Fruit fly (Drosophila melanogaster) whole organism, embryonic: ENCODE data around the gene CG1998.
A peak's percentile ranks its signal among the peaks of the same experiment; 100 is the strongest.

Experiments
- ATbp ChIP-seq: fragments of 200-800 bp; sonication (Bioruptor generic); optimal IDR thresholded peaks from 2 replicates; lab custom pipeline; 2017; ENCODE audit warnings: missing biosample characterization, mild to moderate bottlenecking, missing genetic modification characterization, missing genetic modification reagents
- CG10209 ChIP-seq: fragments of 200-800 bp; sonication (Bioruptor generic); optimal IDR thresholded peaks from 3 replicates; lab custom pipeline; 2017; ENCODE audit warnings: missing biosample characterization, mild to moderate bottlenecking, missing genetic modification characterization, missing genetic modification reagents
- CG10267 ChIP-seq: fragments of 200-800 bp; sonication (Bioruptor generic); optimal IDR thresholded peaks from 2 replicates; lab custom pipeline; 2018; ENCODE audit warnings: missing biosample characterization, mild to moderate bottlenecking, missing genetic modification characterization, moderate library complexity
- CG10565 ChIP-seq: fragments of 200-800 bp; sonication (Bioruptor generic); optimal IDR thresholded peaks from 3 replicates; lab custom pipeline; 2016; ENCODE audit warnings: missing biosample characterization, mild to moderate bottlenecking, missing genetic modification characterization
- CG12391 ChIP-seq: fragments of 200-800 bp; sonication (Bioruptor generic); optimal IDR thresholded peaks from 3 replicates; lab custom pipeline; 2018; ENCODE audit warnings: missing biosample characterization, mild to moderate bottlenecking, missing genetic modification characterization, moderate library complexity
- CG13123 ChIP-seq: fragments of 200-800 bp; sonication (Bioruptor generic); optimal IDR thresholded peaks from 2 replicates; lab custom pipeline; 2016; ENCODE audit warnings: missing biosample characterization, missing genetic modification characterization
- CG16813 ChIP-seq: fragments of 200-800 bp; sonication (Bioruptor generic); IDR thresholded peaks from 3 replicates; pipeline ENCODE4 v1.3.6; 2022; ENCODE audit warnings: missing biosample characterization, missing genetic modification characterization; ENCODE audit not compliant: partially characterized antibody
- CG17186 ChIP-seq: fragments of 200-800 bp; sonication (Bioruptor generic); optimal IDR thresholded peaks from 3 replicates; lab custom pipeline; 2017; ENCODE audit warnings: missing biosample characterization, missing genetic modification reagents, missing genetic modification characterization
- CG18262 ChIP-seq: fragments of 200-800 bp; optimal IDR thresholded peaks from 3 replicates; lab custom pipeline; 2019; ENCODE audit warnings: missing biosample characterization, mild to moderate bottlenecking, missing genetic modification characterization, moderate library complexity
- CG18619 ChIP-seq: fragments of 200-800 bp; sonication (Bioruptor generic); optimal IDR thresholded peaks from 3 replicates; lab custom pipeline; 2017; ENCODE audit warnings: missing biosample characterization, mild to moderate bottlenecking, missing genetic modification characterization
- CG2120 ChIP-seq: fragments of 200-800 bp; sonication (Bioruptor generic); optimal IDR thresholded peaks from 3 replicates; lab custom pipeline; 2016; ENCODE audit warnings: missing biosample characterization, missing genetic modification characterization
- CG3163 ChIP-seq: fragments of 200-800 bp; sonication (Bioruptor generic); optimal IDR thresholded peaks from 3 replicates; lab custom pipeline; 2016; ENCODE audit warnings: missing biosample characterization, missing genetic modification characterization
- CG32532 ChIP-seq: fragments of 200-800 bp; sonication (Bioruptor generic); IDR thresholded peaks from 2 replicates; pipeline ENCODE4 v1.3.6; 2022; ENCODE audit warnings: missing biosample characterization, missing genetic modification characterization
- CG32772 ChIP-seq: fragments of 200-800 bp; sonication (Bioruptor generic); IDR thresholded peaks from 2 replicates; pipeline ENCODE4 v1.3.6; 2022; ENCODE audit warnings: missing biosample characterization, missing genetic modification characterization
- CG3281 ChIP-seq: fragments of 200-800 bp; sonication (Bioruptor generic); optimal IDR thresholded peaks from 3 replicates; lab custom pipeline; 2017; ENCODE audit warnings: missing biosample characterization, mild to moderate bottlenecking, missing genetic modification characterization
- CG34422 ChIP-seq: fragments of 200-800 bp; sonication (Bioruptor generic); IDR thresholded peaks from 3 replicates; pipeline ENCODE4 v1.3.6; 2022; ENCODE audit warnings: missing biosample characterization, missing genetic modification characterization
- CG6272 ChIP-seq: fragments of 200-800 bp; sonication (Bioruptor generic); IDR thresholded peaks from 2 replicates; pipeline ENCODE4 v1.3.6; 2022; ENCODE audit warnings: missing biosample characterization, missing genetic modification characterization
- CG7556 ChIP-seq: fragments of 200-800 bp; sonication (Bioruptor generic); optimal IDR thresholded peaks from 2 replicates; lab custom pipeline; 2017; ENCODE audit warnings: missing biosample characterization, mild to moderate bottlenecking, missing genetic modification characterization
- CG7786 ChIP-seq: fragments of 200-800 bp; sonication (Bioruptor generic); optimal IDR thresholded peaks from 2 replicates; lab custom pipeline; 2016; ENCODE audit warnings: missing biosample characterization, missing genetic modification characterization
- CG9437 ChIP-seq: fragments of 200-800 bp; sonication (Bioruptor generic); optimal IDR thresholded peaks from 2 replicates; lab custom pipeline; 2018; ENCODE audit warnings: missing biosample characterization, mild to moderate bottlenecking, missing genetic modification characterization
- D19B ChIP-seq: fragments of 200-800 bp; sonication (Bioruptor generic); optimal IDR thresholded peaks from 2 replicates; lab custom pipeline; 2017; ENCODE audit warnings: missing biosample characterization, mild to moderate bottlenecking, missing genetic modification characterization
- Dad ChIP-seq: fragments of 200-800 bp; sonication (Bioruptor generic); optimal IDR thresholded peaks from 3 replicates; lab custom pipeline; 2016; ENCODE audit warnings: missing biosample characterization, missing genetic modification characterization
- Fer3 ChIP-seq: fragments of 200-800 bp; sonication (Bioruptor generic); optimal IDR thresholded peaks from 2 replicates; lab custom pipeline; 2018; ENCODE audit warnings: missing biosample characterization, mild to moderate bottlenecking, missing genetic modification characterization, moderate library complexity
- HLHmδ ChIP-seq: fragments of 200-800 bp; sonication (Bioruptor generic); optimal IDR thresholded peaks from 2 replicates; lab custom pipeline; 2018; ENCODE audit warnings: missing biosample characterization, mild to moderate bottlenecking, missing genetic modification characterization, moderate library complexity
- HmgD ChIP-seq: fragments of 200-800 bp; sonication (Bioruptor generic); optimal IDR thresholded peaks from 3 replicates; lab custom pipeline; 2016; ENCODE audit warnings: missing biosample characterization, missing genetic modification characterization
- Pdp1 ChIP-seq, 2 experiments: fragments of 200-800 bp; sonication (Bioruptor generic); optimal IDR thresholded peaks; 3 replicates each; lab custom pipeline; 2016; ENCODE audit warnings: missing biosample characterization in 2 of 2, missing genetic modification characterization in 2 of 2, mild to moderate bottlenecking in 1 of 2, moderate library complexity in 1 of 2
- Rfx ChIP-seq: fragments of 200-800 bp; sonication (Bioruptor generic); IDR thresholded peaks from 2 replicates; pipeline ENCODE4 v1.3.6; 2022; ENCODE audit warnings: missing biosample characterization, missing genetic modification characterization
- Scr ChIP-seq: fragments of 200-800 bp; sonication (Bioruptor generic); IDR thresholded peaks from 2 replicates; pipeline ENCODE4 v1.3.6; 2022; ENCODE audit warnings: missing biosample characterization, missing genetic modification characterization; ENCODE audit not compliant: partially characterized antibody
- Sry-β ChIP-seq: fragments of 200-800 bp; sonication (Bioruptor generic); optimal IDR thresholded peaks from 2 replicates; lab custom pipeline; 2018; ENCODE audit warnings: missing biosample characterization, mild to moderate bottlenecking, missing genetic modification characterization, moderate library complexity
- Trl ChIP-seq, 3 experiments: fragments of >200 bp in 2 of 3; fragments of 200-800 bp in 1 of 3; sonication (Bioruptor generic) in 1 of 3; optimal IDR thresholded peaks; 2 replicates in 1 of 3; 3 replicates in 2 of 3; lab custom pipeline; 2016 to 2017; ENCODE audit warnings: missing biosample characterization in 1 of 3, missing genetic modification characterization in 1 of 3
- ash1 ChIP-seq: fragments of 200-800 bp; sonication (Bioruptor generic); optimal IDR thresholded peaks from 2 replicates; lab custom pipeline; 2018; ENCODE audit warnings: missing biosample characterization, mild to moderate bottlenecking, missing genetic modification characterization
- cad ChIP-seq: fragments of >200 bp; optimal IDR thresholded peaks from 2 replicates; lab custom pipeline; 2017; ENCODE audit warnings: missing biosample characterization, missing genetic modification characterization
- cato ChIP-seq: fragments of 200-800 bp; sonication (Bioruptor generic); optimal IDR thresholded peaks from 2 replicates; lab custom pipeline; 2016; ENCODE audit warnings: missing biosample characterization, missing genetic modification characterization, borderline replicate concordance
- ewg ChIP-seq: fragments of 200-800 bp; sonication (Bioruptor generic); optimal IDR thresholded peaks from 3 replicates; lab custom pipeline; 2017; ENCODE audit warnings: mild to moderate bottlenecking, missing biosample characterization, missing genetic modification reagents, missing genetic modification characterization
- fd96Cb ChIP-seq: fragments of 200-800 bp; sonication (Bioruptor generic); optimal IDR thresholded peaks from 2 replicates; lab custom pipeline; 2018; ENCODE audit warnings: missing biosample characterization, mild to moderate bottlenecking, missing genetic modification characterization, moderate library complexity
- jing ChIP-seq: fragments of 200-800 bp; sonication (Bioruptor generic); optimal IDR thresholded peaks from 2 replicates; lab custom pipeline; 2018; ENCODE audit warnings: missing biosample characterization, mild to moderate bottlenecking, missing genetic modification characterization
- lab ChIP-seq: fragments of 200-800 bp; sonication (Bioruptor generic); optimal IDR thresholded peaks from 3 replicates; lab custom pipeline; 2017; ENCODE audit warnings: missing biosample characterization, missing genetic modification characterization, mild to moderate bottlenecking, moderate library complexity, missing genetic modification reagents
- nerfin-1 ChIP-seq: fragments of 200-800 bp; sonication (Bioruptor generic); optimal IDR thresholded peaks from 3 replicates; lab custom pipeline; 2019; ENCODE audit warnings: missing biosample characterization, mild to moderate bottlenecking, missing genetic modification characterization, moderate library complexity
- schlank ChIP-seq: fragments of 200-800 bp; sonication (Bioruptor generic); optimal IDR thresholded peaks from 2 replicates; lab custom pipeline; 2018; ENCODE audit warnings: missing biosample characterization, mild to moderate bottlenecking, missing genetic modification characterization
- shn ChIP-seq: fragments of 200-800 bp; sonication (Bioruptor generic); optimal IDR thresholded peaks from 3 replicates; lab custom pipeline; 2016; ENCODE audit warnings: missing biosample characterization, missing genetic modification characterization
- sisA ChIP-seq: fragments of 200-800 bp; sonication (Bioruptor generic); IDR thresholded peaks from 2 replicates; pipeline ENCODE4 v1.3.6; 2022; ENCODE audit warnings: missing biosample characterization, missing genetic modification characterization
- slou ChIP-seq: fragments of 200-800 bp; sonication (Bioruptor generic); optimal IDR thresholded peaks from 3 replicates; lab custom pipeline; 2016; ENCODE audit warnings: missing biosample characterization, missing genetic modification characterization
- sna ChIP-seq: fragments of 200-800 bp; sonication (Bioruptor generic); IDR thresholded peaks from 2 replicates; pipeline ENCODE4 v1.3.6; 2022; ENCODE audit warnings: missing biosample characterization, missing genetic modification characterization; ENCODE audit not compliant: partially characterized antibody
- sr ChIP-seq: fragments of 200-800 bp; sonication (Bioruptor generic); IDR thresholded peaks from 3 replicates; pipeline ENCODE4 v1.3.6; 2022; ENCODE audit warnings: missing biosample characterization, missing genetic modification characterization
- tap ChIP-seq: fragments of 200-800 bp; optimal IDR thresholded peaks from 3 replicates; lab custom pipeline; 2019; ENCODE audit warnings: missing biosample characterization, mild to moderate bottlenecking, missing genetic modification characterization, moderate library complexity
- unpg ChIP-seq: fragments of 200-800 bp; sonication (Bioruptor generic); optimal IDR thresholded peaks from 3 replicates; lab custom pipeline; 2018; ENCODE audit warnings: missing biosample characterization, mild to moderate bottlenecking, missing genetic modification characterization, moderate library complexity
- usp ChIP-seq: fragments of >200 bp; optimal IDR thresholded peaks from 2 replicates; lab custom pipeline; 2017; ENCODE audit warnings: missing biosample characterization, missing genetic modification characterization
- zfh1 ChIP-seq: fragments of 200-800 bp; sonication (Bioruptor generic); IDR thresholded peaks from 3 replicates; pipeline ENCODE4 v1.3.6; 2022; ENCODE audit warnings: missing biosample characterization, missing genetic modification characterization

CG1998 gene

dm6 chrX:13396378-13397099, 16.3 kb downstream of the CG1998 start, which contains the start of gene Bcat (continued):
- TF ChIP-seq nerfin-1 (tag; lab: Kevin White, UChicago), result peak; percentile 23
- peak; percentile 57 for TF ChIP-seq ewg (GFP tag; lab: Kevin White, UChicago)
- TF ChIP-seq tap (tag; lab: Kevin White, UChicago), result peak; percentile 44
- no peak for TF ChIP-seq ash1 (GFP tag; lab: Kevin White, UChicago)
- TF ChIP-seq jing (GFP tag; lab: Kevin White, UChicago), result peak; percentile 31
- no peak for TF ChIP-seq CG10565 (GFP tag; lab: Kevin White, UChicago)
- TF ChIP-seq Scr (GFP tag; lab: Robert Waterston, UW), result no peak
- peak; percentile 60 for TF ChIP-seq fd96Cb (tag; lab: Kevin White, UChicago)
- TF ChIP-seq CG32532 (GFP tag; lab: Robert Waterston, UW), result peak; percentile 73; the same call in 1 of the 2 replicates
- peak; percentile 62 for TF ChIP-seq lab (GFP tag; lab: Kevin White, UChicago)
- no peak for TF ChIP-seq CG34422 (GFP tag; lab: Robert Waterston, UW)
- TF ChIP-seq CG2120 (GFP tag; lab: Kevin White, UChicago), result peak; percentile 77
- TF ChIP-seq CG10209 (GFP tag; lab: Kevin White, UChicago), result peak; percentile 82
- TF ChIP-seq Pdp1 (GFP tag; optimal IDR thresholded peaks at IDR 0.05; lab: Kevin White, UChicago), result peak; percentile 10 to 42
- peak; percentile 86 for TF ChIP-seq CG18619 (GFP tag; lab: Kevin White, UChicago)
- peak; percentile 50 for TF ChIP-seq unpg (GFP tag; lab: Kevin White, UChicago)
- TF ChIP-seq D19B, result peak; percentile 73
- TF ChIP-seq Trl (optimal IDR thresholded peaks at IDR 0.05; lab: Kevin White, UChicago), result peak; percentile 54 to 61
- no peak for TF ChIP-seq Trl (GFP tag; optimal IDR thresholded peaks at IDR 0.05; lab: Kevin White, UChicago)
- TF ChIP-seq Rfx (GFP tag; lab: Robert Waterston, UW), result peak; percentile 68; the same call in 1 of the 2 replicates
- TF ChIP-seq ATbp (GFP tag; lab: Kevin White, UChicago), result peak; percentile 11
- no peak for TF ChIP-seq usp (GFP tag; lab: Kevin White, UChicago)
- TF ChIP-seq CG16813 (GFP tag; lab: Robert Waterston, UW), result no peak
- TF ChIP-seq shn (GFP tag; lab: Kevin White, UChicago), result no peak
- TF ChIP-seq sisA (GFP tag; lab: Robert Waterston, UW), result peak; percentile 18; the same call in 1 of the 2 replicates
- no peak for TF ChIP-seq cad (GFP tag; lab: Kevin White, UChicago)
- TF ChIP-seq CG3163, result peak; percentile 96
- peak; percentile 13 for TF ChIP-seq schlank
- TF ChIP-seq CG13123, result no peak
- no peak for TF ChIP-seq Sry-β (GFP tag; lab: Kevin White, UChicago)
- peak; percentile 60 for TF ChIP-seq CG10267 (tag; lab: Kevin White, UChicago)
- no peak for TF ChIP-seq CG6272
- TF ChIP-seq Fer3, result peak; percentile 32
- TF ChIP-seq CG18262 (tag; lab: Kevin White, UChicago), result peak; percentile 74
- peak; percentile 85 for TF ChIP-seq CG3281
- TF ChIP-seq CG32772 (GFP tag; lab: Robert Waterston, UW), result peak; percentile 48; the same call in 1 of the 2 replicates
- no peak for TF ChIP-seq sr
- TF ChIP-seq HmgD (GFP tag; lab: Kevin White, UChicago), result no peak
- TF ChIP-seq zfh1 (GFP tag; lab: Robert Waterston, UW), result peak; percentile 4; the same call in 1 of the 3 replicates
- TF ChIP-seq slou (GFP tag; lab: Kevin White, UChicago), result peak; percentile 43
- peak; percentile 73 for TF ChIP-seq CG12391 (tag; lab: Kevin White, UChicago)
- no peak for TF ChIP-seq sna (GFP tag; lab: Robert Waterston, UW)
- peak; percentile 19 for TF ChIP-seq CG7786 (GFP tag; lab: Kevin White, UChicago)
- peak; percentile 86 for TF ChIP-seq CG9437 (GFP tag; lab: Kevin White, UChicago)
- no peak for TF ChIP-seq CG17186 (GFP tag; lab: Kevin White, UChicago)
- TF ChIP-seq Dad (GFP tag; lab: Kevin White, UChicago), result no peak
- TF ChIP-seq CG7556 (GFP tag; lab: Kevin White, UChicago), result peak; percentile 91
- TF ChIP-seq cato (GFP tag; lab: Kevin White, UChicago), result peak; percentile 54
- peak; percentile 16 for TF ChIP-seq HLHmδ
